Worm (Caenorhabditis elegans): ENCODE measurements around the gene fip-1.

DNA sequence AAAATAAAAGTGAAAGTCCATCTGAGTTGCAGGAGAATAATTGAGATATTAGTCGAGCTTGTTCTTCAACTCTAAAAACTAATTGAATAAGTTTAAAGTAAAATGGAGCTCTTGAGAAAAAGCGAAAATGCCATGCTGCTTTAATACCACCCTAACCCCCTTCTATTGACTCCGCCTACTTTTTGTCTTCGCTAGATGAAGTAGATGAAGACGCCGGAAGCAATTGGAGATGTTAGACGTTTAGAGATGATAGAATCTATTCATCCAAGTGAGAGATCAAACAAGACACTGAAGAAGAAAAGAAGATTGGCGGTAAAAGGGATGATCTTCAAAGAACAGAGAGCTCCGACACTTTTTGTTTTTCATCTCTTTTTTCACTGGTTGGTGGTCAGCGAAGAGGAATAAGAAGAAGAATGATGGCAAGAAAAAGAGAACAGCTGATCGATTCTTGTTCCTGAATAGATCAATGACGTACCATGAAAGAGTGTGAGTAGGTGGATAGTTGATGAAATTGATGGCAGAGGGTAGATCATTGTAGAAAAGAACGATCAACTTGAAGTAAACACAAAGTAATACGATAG is 14.9 kb downstream of the fip-1 start:
- TF ChIP-seq let-607 (tag; optimal IDR thresholded peaks at IDR 0.05) (no peak), K12H6.12 (tag; optimal IDR thresholded peaks at IDR 0.05) (no peak), madf-3 (GFP tag; IDR thresholded peaks at IDR 0.05) (no peak), F57A8.1 (GFP tag; optimal IDR thresholded peaks at IDR 0.05) (no peak), unc-62 (GFP tag; optimal IDR thresholded peaks at IDR 0.05) (no peak)

All from whole organism, young adult.